Worm (Caenorhabditis elegans) whole organism, late embryonic: Measurements from ENCODE around the gene F33A8.7.

Experiments
- C08G9.2 ChIP-seq: sonication (generic microtip); optimal IDR thresholded peaks from 2 replicates; lab custom pipeline; 2016; ENCODE audit warnings: mild to moderate bottlenecking, missing genetic modification characterization, moderate library complexity, missing compliant biosample characterization
- Y22D7AL.16 ChIP-seq: sonication (generic microtip); optimal IDR thresholded peaks from 2 replicates; lab custom pipeline; 2016; ENCODE audit warnings: missing genetic modification characterization, missing compliant biosample characterization
- ahr-1 ChIP-seq: sonication (generic microtip); optimal IDR thresholded peaks from 2 replicates; lab custom pipeline; 2016; ENCODE audit warnings: missing genetic modification characterization, missing compliant biosample characterization
- ceh-18 ChIP-seq: sonication (generic microtip); optimal IDR thresholded peaks from 2 replicates; lab custom pipeline; 2016; ENCODE audit warnings: missing genetic modification characterization, missing compliant biosample characterization
- ceh-19 ChIP-seq: fragments of 200-800 bp; sonication (Bioruptor generic); optimal IDR thresholded peaks from 2 replicates; lab custom pipeline; 2018; ENCODE audit warnings: mild to moderate bottlenecking, missing genetic modification characterization, missing compliant biosample characterization
- ceh-22 ChIP-seq: sonication (generic microtip); optimal IDR thresholded peaks from 2 replicates; lab custom pipeline; 2017; ENCODE audit warnings: missing biosample characterization, missing genetic modification characterization
- ceh-24 ChIP-seq: sonication (generic microtip); optimal IDR thresholded peaks from 2 replicates; lab custom pipeline; 2016; ENCODE audit warnings: mild to moderate bottlenecking, missing genetic modification characterization, missing compliant biosample characterization
- ceh-30 ChIP-seq: fragments of 150-350 bp; optimal IDR thresholded peaks from 2 replicates; lab custom pipeline; 2014; ENCODE audit warnings: missing biosample characterization, missing genetic modification characterization
- ceh-6 ChIP-seq: fragments of 200-800 bp; sonication (Bioruptor generic); optimal IDR thresholded peaks from 2 replicates; lab custom pipeline; 2018; ENCODE audit warnings: mild to moderate bottlenecking, missing genetic modification characterization, missing compliant biosample characterization
- ceh-9 ChIP-seq: sonication (generic microtip); optimal IDR thresholded peaks from 2 replicates; lab custom pipeline; 2016; ENCODE audit warnings: mild to moderate bottlenecking, missing genetic modification characterization, inconsistent platforms, missing compliant biosample characterization
- elt-4 ChIP-seq: sonication (generic microtip); optimal IDR thresholded peaks from 2 replicates; lab custom pipeline; 2016; ENCODE audit warnings: missing genetic modification characterization, missing compliant biosample characterization
- ets-4 ChIP-seq: sonication (generic microtip); optimal IDR thresholded peaks from 2 replicates; lab custom pipeline; 2016; ENCODE audit warnings: missing genetic modification characterization, missing compliant biosample characterization
- fkh-6 ChIP-seq: sonication (generic microtip); optimal IDR thresholded peaks from 2 replicates; lab custom pipeline; 2016; ENCODE audit warnings: missing genetic modification characterization, missing compliant biosample characterization
- hlh-13 ChIP-seq: fragments of 200-800 bp; sonication (Bioruptor generic); optimal IDR thresholded peaks from 2 replicates; lab custom pipeline; 2018; ENCODE audit warnings: mild to moderate bottlenecking, missing genetic modification characterization, missing compliant biosample characterization
- hlh-15 ChIP-seq: sonication (generic microtip); optimal IDR thresholded peaks from 2 replicates; lab custom pipeline; 2016; ENCODE audit warnings: missing genetic modification characterization, missing compliant biosample characterization
- hlh-6 ChIP-seq: sonication (generic microtip); optimal IDR thresholded peaks from 2 replicates; lab custom pipeline; 2016; ENCODE audit warnings: missing genotype, missing genetic modification characterization, missing compliant biosample characterization
- madf-2 ChIP-seq: sonication (generic microtip); optimal IDR thresholded peaks from 2 replicates; lab custom pipeline; 2017; ENCODE audit warnings: missing genetic modification characterization, missing compliant biosample characterization
- mec-3 ChIP-seq: sonication (generic microtip); optimal IDR thresholded peaks from 2 replicates; lab custom pipeline; 2016; ENCODE audit warnings: borderline replicate concordance, missing genetic modification characterization, missing compliant biosample characterization
- nhr-232 ChIP-seq: sonication (generic microtip); optimal IDR thresholded peaks from 2 replicates; lab custom pipeline; 2016; ENCODE audit warnings: missing genetic modification characterization, missing compliant biosample characterization
- npax-4 ChIP-seq: sonication (generic microtip); optimal IDR thresholded peaks from 2 replicates; lab custom pipeline; 2016; ENCODE audit warnings: missing genetic modification characterization, missing compliant biosample characterization
- pag-3 ChIP-seq: sonication (generic microtip); optimal IDR thresholded peaks from 2 replicates; lab custom pipeline; 2016; ENCODE audit warnings: missing compliant biosample characterization, missing genetic modification characterization, borderline replicate concordance
- pat-9 ChIP-seq: fragments of 200-800 bp; sonication (Bioruptor generic); optimal IDR thresholded peaks from 2 replicates; lab custom pipeline; 2018; ENCODE audit warnings: mild to moderate bottlenecking, missing genetic modification characterization, moderate library complexity, missing compliant biosample characterization
- pqm-1 ChIP-seq: sonication (generic microtip); optimal IDR thresholded peaks from 2 replicates; lab custom pipeline; 2016; ENCODE audit warnings: missing genetic modification characterization, missing compliant biosample characterization
- sdc-2 ChIP-seq: sonication (generic microtip); optimal IDR thresholded peaks from 2 replicates; lab custom pipeline; 2016; ENCODE audit warnings: missing genotype, missing genetic modification characterization, missing compliant biosample characterization
- tbx-2 ChIP-seq: sonication (generic microtip); optimal IDR thresholded peaks from 2 replicates; lab custom pipeline; 2016; ENCODE audit warnings: missing genetic modification characterization, missing compliant biosample characterization
- tbx-7 ChIP-seq: sonication (generic microtip); optimal IDR thresholded peaks from 2 replicates; lab custom pipeline; 2016; ENCODE audit warnings: missing genotype, missing genetic modification characterization, missing compliant biosample characterization
- ttx-3 ChIP-seq: sonication (generic microtip); optimal IDR thresholded peaks from 2 replicates; lab custom pipeline; 2016; ENCODE audit warnings: missing genetic modification reagents, missing genetic modification characterization, missing compliant biosample characterization
- unc-42 ChIP-seq: sonication (generic microtip); optimal IDR thresholded peaks from 2 replicates; lab custom pipeline; 2016; ENCODE audit warnings: missing genotype, missing genetic modification characterization, missing compliant biosample characterization
- unc-55 ChIP-seq: sonication (generic microtip); optimal IDR thresholded peaks from 2 replicates; lab custom pipeline; 2017; ENCODE audit warnings: missing biosample characterization, missing genetic modification reagents, missing genetic modification characterization
- ztf-16 ChIP-seq: sonication (generic microtip); optimal IDR thresholded peaks from 2 replicates; lab custom pipeline; 2017; ENCODE audit warnings: missing genetic modification characterization, missing compliant biosample characterization

The F33A8.7 gene

DNA sequence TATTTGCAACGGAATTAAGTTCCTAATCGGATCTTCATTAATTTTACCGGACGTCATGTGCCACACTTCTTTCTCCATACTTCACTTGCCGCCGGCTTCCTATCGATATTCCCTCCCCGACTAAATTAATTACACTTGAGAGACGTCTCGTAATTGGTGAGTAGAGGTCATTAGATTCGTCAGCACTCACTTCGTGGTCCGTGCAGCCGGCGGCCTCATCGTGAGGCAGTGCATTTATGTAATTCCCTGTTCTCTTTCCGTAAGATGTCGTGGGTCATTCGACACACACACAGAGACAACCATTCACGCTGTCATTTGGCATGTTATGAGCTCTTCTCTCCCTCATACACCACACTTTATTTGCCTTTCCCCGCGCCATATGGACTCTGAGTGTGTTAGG is 34.9 kb downstream of the F33A8.7 start (continued):
- no peak for TF ChIP-seq pat-9
- peak; percentile 99 for TF ChIP-seq unc-42 (tag; lab: Kevin White, UChicago)
- no peak for TF ChIP-seq mec-3
- no peak for TF ChIP-seq fkh-6 (tag; lab: Kevin White, UChicago)
- TF ChIP-seq sdc-2, result no peak
- no peak for TF ChIP-seq ceh-9
- TF ChIP-seq ceh-19, result no peak
- no peak for TF ChIP-seq ets-4 (tag; lab: Kevin White, UChicago)
- TF ChIP-seq tbx-7, result no peak
- no peak for TF ChIP-seq pag-3
- TF ChIP-seq ahr-1 (tag; lab: Kevin White, UChicago), result no peak
- peak; percentile 39 for TF ChIP-seq ttx-3 (tag; lab: Kevin White, UChicago)

DNA sequence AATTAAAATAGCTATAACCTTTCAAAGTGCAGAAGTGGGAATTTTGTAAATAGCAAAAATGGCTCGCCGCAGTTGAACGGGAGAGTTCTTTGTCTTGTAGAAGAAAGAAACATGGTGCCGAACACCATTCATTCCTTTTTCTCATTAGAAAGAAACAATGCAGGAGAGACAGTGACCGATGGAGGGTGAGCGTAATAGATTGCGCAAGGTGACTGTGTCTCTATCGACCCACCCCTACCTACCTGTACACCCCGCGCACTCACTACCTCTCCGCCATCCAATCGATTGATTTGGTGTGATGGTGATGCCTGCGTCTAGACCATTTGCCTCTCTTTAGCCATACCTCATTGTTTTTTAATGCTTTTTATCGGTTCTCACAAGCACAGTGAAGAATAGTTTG is 36.3 kb downstream of the F33A8.7 start:
- TF ChIP-seq tbx-2 (peak; percentile 1), hlh-6 (tag; lab: Kevin White, UChicago) (no peak)

DNA sequence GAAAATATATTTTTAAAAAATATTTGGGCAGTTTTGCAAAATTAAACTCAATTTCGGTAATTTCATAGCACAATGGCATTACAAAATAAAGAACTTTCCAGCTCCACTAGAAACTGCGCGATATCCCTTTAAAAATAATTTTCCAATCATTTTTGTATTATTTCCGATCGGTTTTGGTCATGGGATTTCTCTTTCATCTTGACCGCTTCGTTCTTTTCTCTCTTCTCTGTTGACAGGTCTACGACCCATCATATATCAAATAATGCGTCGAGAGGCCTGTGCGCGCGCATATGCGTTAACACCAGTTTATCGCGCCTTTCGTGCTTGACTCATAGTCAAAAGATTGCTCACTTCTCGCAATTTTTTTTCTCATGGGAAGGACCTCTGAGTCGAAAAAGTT is 36.9 kb downstream of the F33A8.7 start:
- TF ChIP-seq npax-4 (tag; lab: Kevin White, UChicago) (no peak), unc-55 (GFP tag; lab: Kevin White, UChicago) (peak; percentile 91)

DNA sequence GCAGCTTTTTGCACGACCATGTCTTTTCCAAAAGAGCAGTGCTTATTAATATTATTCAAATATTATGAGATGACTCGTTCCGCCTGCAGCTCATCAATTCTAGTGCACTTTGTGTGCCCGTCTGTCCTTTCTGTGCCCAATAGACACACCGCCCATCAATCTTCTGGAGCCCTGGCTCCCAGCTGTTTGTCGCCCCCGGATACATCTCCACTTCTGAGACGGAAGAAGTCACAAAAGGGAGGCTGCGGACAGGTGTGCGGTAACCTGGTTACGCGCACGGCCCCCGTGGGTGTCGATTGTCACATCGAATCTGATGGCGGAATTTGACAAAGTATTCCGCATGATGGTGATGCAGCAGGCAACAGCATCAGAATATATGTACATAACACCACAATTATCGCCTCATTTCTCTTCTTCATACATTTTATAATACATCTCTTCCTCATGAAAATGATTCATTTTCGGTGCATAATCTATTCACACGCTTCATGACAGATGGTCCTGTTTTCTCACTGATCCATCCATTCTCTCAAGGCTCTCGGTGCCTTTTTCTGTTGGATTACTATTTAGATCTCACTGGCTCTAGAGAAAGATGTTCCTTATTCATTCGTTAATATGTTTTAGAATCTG is 38.9 kb downstream of the F33A8.7 start:
- TF ChIP-seq nhr-232 (tag; lab: Kevin White, UChicago) (no peak), C08G9.2 (tag; lab: Kevin White, UChicago) (no peak), unc-55 (GFP tag; lab: Kevin White, UChicago) (peak; percentile 25)

DNA sequence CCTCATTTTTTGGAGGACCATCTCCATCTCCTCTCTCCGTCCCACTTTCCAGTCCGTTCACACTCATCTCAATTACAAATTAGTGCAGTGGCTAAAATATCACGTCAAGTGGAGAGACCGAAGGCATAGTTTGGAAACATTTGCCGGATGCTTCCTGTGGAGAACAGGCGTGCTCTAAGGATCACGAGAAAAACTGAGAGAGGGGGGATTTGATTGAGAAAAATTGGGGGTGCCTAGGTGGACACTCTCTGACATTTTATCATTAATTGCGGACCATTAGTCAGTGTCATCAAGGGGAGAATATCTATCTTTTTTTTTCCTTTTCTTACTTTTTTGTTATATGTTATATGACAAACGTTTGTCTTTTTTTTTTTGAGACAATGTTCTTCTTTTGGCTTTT is 43.4 kb downstream of the F33A8.7 start:
- TF ChIP-seq ceh-18 (tag; lab: Kevin White, UChicago) (peak; percentile 3), ztf-16 (tag; lab: Kevin White, UChicago) (no peak), unc-55 (GFP tag; lab: Kevin White, UChicago) (peak; percentile 9)

DNA sequence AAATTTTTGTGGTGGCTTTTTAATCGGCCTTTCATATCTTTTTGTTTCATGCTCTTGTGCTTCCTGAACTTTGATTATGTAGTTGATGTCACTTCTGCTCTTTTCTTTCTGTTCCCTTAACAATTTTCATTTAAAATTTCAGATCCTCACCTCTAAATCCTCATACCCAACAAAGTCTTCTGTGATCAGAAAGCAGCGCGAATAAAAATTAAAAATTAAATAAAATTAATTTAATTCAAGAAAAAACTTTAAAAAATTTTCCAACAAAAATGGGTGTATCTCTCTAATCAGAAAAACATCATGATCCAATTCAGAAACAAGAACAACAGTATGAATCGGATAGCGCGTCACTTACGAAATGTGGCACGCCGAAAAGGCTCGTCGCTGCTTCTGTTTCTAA is 50.2 kb downstream of the F33A8.7 start, which contains the start of gene ptp-3:
TSS of gene ptp-3 (plus strand) at position 301 of the 400 bp plus-strand sequence.
- TF ChIP-seq Y22D7AL.16 (tag; lab: Kevin White, UChicago) (no peak), hlh-13 (GFP tag; lab: Kevin White, UChicago) (no peak), ceh-9 (no peak), pqm-1 (tag; lab: Kevin White, UChicago) (no peak), madf-2 (tag; lab: Kevin White, UChicago) (no peak), tbx-7 (no peak), elt-4 (tag; lab: Kevin White, UChicago) (no peak), ceh-22 (tag; lab: Kevin White, UChicago) (no peak), nhr-232 (tag; lab: Kevin White, UChicago) (no peak), ceh-30 (tag; lab: Kevin White, UChicago) (no peak), ceh-24 (tag; lab: Kevin White, UChicago) (no peak), hlh-15 (tag; lab: Kevin White, UChicago) (no peak), ceh-6 (GFP tag; lab: Kevin White, UChicago) (no peak)
